Worm (Caenorhabditis elegans): Measurements from ENCODE around the gene nifk-1.
A peak's percentile ranks its signal among the peaks of the same experiment; 100 is the strongest.

The nifk-1 gene

DNA sequence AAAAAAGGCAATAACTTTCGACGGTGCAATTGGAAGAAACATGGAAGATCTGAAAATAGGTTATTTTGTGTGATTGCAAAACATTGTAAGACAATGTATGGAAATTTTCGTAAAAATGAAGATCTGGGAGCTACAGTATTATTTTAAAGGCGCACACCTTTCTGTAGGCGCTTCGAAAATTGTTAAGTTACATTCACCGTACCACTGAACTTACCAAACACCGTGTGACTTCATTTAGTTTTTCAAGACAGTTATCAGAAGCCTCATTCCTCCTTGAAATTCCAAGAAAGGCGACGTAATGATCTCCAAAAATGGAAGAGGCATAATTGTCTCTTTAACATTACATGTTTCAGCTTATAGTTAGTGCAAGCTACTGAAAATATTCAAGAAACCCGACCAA is 39.2 kb downstream of the nifk-1 start:
- TF ChIP-seq madf-2 (tag; optimal IDR thresholded peaks at IDR 0.05) (no peak), fkh-10 (GFP tag; optimal IDR thresholded peaks at IDR 0.05) (no peak), T23F11.4 (GFP tag; optimal IDR thresholded peaks at IDR 0.05) (no peak), odd-2 (tag; optimal IDR thresholded peaks at IDR 0.05) (no peak), ceh-34 (tag; optimal IDR thresholded peaks at IDR 0.05) (no peak), hlh-13 (GFP tag; optimal IDR thresholded peaks at IDR 0.05) (no peak), nhr-11 (tag; optimal IDR thresholded peaks at IDR 0.05) (no peak), npax-4 (tag; optimal IDR thresholded peaks at IDR 0.05) (no peak), C38D4.7 (GFP tag; optimal IDR thresholded peaks at IDR 0.05) (no peak), Y22D7AL.16 (tag; optimal IDR thresholded peaks at IDR 0.05) (no peak)

DNA sequence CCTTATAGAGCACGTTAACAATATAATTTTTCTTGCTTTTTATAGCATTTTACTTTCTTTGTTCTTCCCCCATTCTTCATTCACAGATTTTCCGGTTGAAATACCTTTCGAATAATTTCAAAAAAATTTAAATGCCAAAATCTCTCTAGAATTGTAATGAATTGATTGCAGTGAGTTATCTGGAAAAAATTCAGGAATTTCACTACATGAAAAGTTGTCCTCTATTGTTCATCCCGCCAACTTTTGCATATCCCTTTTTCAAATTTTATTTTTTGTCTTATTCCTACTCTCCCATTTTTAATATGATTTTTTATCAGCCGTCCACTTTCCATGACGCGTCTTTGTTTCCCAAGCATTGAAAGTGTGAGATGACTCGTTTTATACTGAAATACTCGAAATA is 39.7 kb downstream of the nifk-1 start:
- TF ChIP-seq sox-4 (tag; optimal IDR thresholded peaks at IDR 0.05) (no peak), hlh-13 (GFP tag; optimal IDR thresholded peaks at IDR 0.05) (no peak), zip-5 (tag; optimal IDR thresholded peaks at IDR 0.05) (no peak), ztf-16 (tag; optimal IDR thresholded peaks at IDR 0.05) (no peak), fkh-10 (GFP tag; optimal IDR thresholded peaks at IDR 0.05) (no peak), K02D7.2 (tag; optimal IDR thresholded peaks at IDR 0.05) (no peak), ceh-2 (tag; optimal IDR thresholded peaks at IDR 0.05) (no peak), ceh-45 (GFP tag; IDR thresholded peaks at IDR 0.05) (no peak), pqm-1 (tag; optimal IDR thresholded peaks at IDR 0.05) (no peak), hlh-6 (tag; optimal IDR thresholded peaks at IDR 0.05) (no peak), F13H6.1 (tag; optimal IDR thresholded peaks at IDR 0.05) (no peak), sdc-2 (tag; optimal IDR thresholded peaks at IDR 0.05) (no peak), ceh-24 (tag; optimal IDR thresholded peaks at IDR 0.05) (no peak)

DNA sequence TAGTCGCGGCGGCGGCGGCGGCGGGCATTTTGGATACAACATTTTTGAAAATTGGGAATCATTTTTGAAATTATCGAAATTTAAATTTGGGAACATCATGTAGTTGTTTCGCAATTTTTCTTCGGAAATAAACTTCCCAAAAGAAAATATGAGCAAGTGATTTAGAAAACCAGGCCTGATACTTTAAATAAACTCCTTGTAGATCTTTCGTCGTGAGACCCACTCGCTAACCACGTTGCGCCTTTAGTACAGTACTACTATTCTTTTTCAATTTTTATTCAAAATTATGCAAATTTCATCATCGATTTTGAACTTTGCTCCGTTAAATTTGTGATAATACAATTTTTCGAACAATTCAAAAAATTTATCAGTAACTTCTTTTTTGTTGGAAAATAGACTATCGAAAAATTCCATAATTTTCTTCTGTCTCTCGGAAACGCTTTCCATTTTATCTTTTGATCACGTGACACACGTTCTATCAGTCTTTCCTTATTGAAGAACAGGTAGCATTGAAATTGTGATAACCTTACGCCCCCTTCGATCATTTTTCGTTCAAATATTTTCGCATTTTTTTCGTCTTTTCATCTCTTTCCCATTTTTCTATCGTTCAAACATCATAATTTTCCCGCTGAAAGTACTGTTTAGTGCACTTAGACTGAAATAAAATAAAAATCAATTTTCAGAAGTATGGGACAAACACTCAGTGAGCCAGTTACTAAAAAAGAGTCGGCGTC is 43.1 kb downstream of the nifk-1 start, which contains the start of gene ppm-2:
TSS of gene ppm-2 (plus strand) at position 684 of the 734 bp plus-strand sequence.
- TF ChIP-seq unc-3 (GFP tag; conservative IDR thresholded peaks at IDR 0.05) (no peak), unc-3 (tag; optimal IDR thresholded peaks at IDR 0.05) (no peak), hlh-30 (tag; optimal IDR thresholded peaks at IDR 0.05; ENCODE audit: insufficient read depth) (peak; percentile 35)

DNA sequence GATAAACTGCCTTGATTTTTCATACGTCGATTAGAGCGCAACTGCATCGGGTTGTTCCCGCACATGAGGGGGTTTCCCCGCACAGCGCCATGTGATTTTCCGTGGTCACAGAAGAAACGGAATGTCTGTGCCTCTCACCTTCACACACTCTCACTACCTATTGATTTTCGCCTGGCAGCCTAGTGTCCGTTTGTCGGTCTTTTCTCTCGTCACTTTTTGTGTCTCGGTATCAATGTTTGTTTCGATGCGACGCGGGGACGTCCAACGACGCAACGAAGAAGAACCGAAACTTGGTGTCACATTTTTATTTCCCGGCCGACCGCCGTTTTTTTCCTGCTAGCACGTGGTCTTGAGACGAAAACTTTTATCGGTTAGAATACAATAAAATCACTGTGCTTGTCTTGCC is 43.7 kb downstream of the nifk-1 start:
- no peak for TF ChIP-seq elt-4 (tag; optimal IDR thresholded peaks at IDR 0.05)
- TF ChIP-seq pag-3 (tag; optimal IDR thresholded peaks at IDR 0.05; ENCODE audit: borderline replicate concordance) = no peak
- no peak for TF ChIP-seq hlh-6 (tag; optimal IDR thresholded peaks at IDR 0.05)
- TF ChIP-seq fkh-6 (tag; optimal IDR thresholded peaks at IDR 0.05) = no peak
- TF ChIP-seq ceh-9 (tag; optimal IDR thresholded peaks at IDR 0.05) = no peak
- TF ChIP-seq ceh-18 (tag; optimal IDR thresholded peaks at IDR 0.05) = peak; percentile 96
- TF ChIP-seq madf-2 (tag; optimal IDR thresholded peaks at IDR 0.05) = peak; percentile 37
- peak; percentile 76 for TF ChIP-seq elt-2 (tag; optimal IDR thresholded peaks at IDR 0.05)
- no peak for TF ChIP-seq C08G9.2 (tag; optimal IDR thresholded peaks at IDR 0.05)
- TF ChIP-seq hlh-30 (tag; optimal IDR thresholded peaks at IDR 0.05; ENCODE audit: insufficient read depth) = peak; percentile 99
- TF ChIP-seq K02D7.2 (tag; optimal IDR thresholded peaks at IDR 0.05) = no peak
- no peak for TF ChIP-seq sox-4 (tag; optimal IDR thresholded peaks at IDR 0.05)
- peak; percentile 93 for TF ChIP-seq ets-4 (tag; optimal IDR thresholded peaks at IDR 0.05)
- no peak for TF ChIP-seq nhr-11 (tag; optimal IDR thresholded peaks at IDR 0.05)
- TF ChIP-seq ceh-22 (tag; optimal IDR thresholded peaks at IDR 0.05) = no peak
- TF ChIP-seq nfya-1 (tag; optimal IDR thresholded peaks at IDR 0.05) = peak; percentile 79
- peak; percentile 53 for TF ChIP-seq pax-1 (tag; optimal IDR thresholded peaks at IDR 0.05)
- TF ChIP-seq ceh-31 (tag; optimal IDR thresholded peaks at IDR 0.05) = peak; percentile 83
- peak; percentile 92 for TF ChIP-seq unc-55 (GFP tag; optimal IDR thresholded peaks at IDR 0.05)
- no peak for TF ChIP-seq ahr-1 (tag; optimal IDR thresholded peaks at IDR 0.05)
- peak; percentile 40 for TF ChIP-seq pros-1 (tag; optimal IDR thresholded peaks at IDR 0.05)
- peak; percentile 86 for TF ChIP-seq ref-2 (tag; optimal IDR thresholded peaks at IDR 0.05)
- peak; percentile 63 for TF ChIP-seq hlh-8 (tag; optimal IDR thresholded peaks at IDR 0.05)
- no peak for TF ChIP-seq npax-4 (tag; optimal IDR thresholded peaks at IDR 0.05)
- TF ChIP-seq pha-2 (tag; optimal IDR thresholded peaks at IDR 0.05) = no peak
- peak; percentile 83 for TF ChIP-seq ceh-34 (tag; optimal IDR thresholded peaks at IDR 0.05)
- no peak for TF ChIP-seq odd-2 (tag; optimal IDR thresholded peaks at IDR 0.05)
- TF ChIP-seq pqm-1 (tag; optimal IDR thresholded peaks at IDR 0.05) = peak; percentile 87
- TF ChIP-seq ceh-48 (tag; optimal IDR thresholded peaks at IDR 0.05) = peak; percentile 96
- TF ChIP-seq tbx-2 (tag; optimal IDR thresholded peaks at IDR 0.05) = peak; percentile 91
- no peak for TF ChIP-seq mec-3 (tag; optimal IDR thresholded peaks at IDR 0.05; ENCODE audit: borderline replicate concordance)
- TF ChIP-seq lim-6 (tag; optimal IDR thresholded peaks at IDR 0.05) = no peak
